Fruit fly (Drosophila melanogaster) whole organism, prepupa: ENCODE results near the gene RanBP3.

ENCODE experiments used
- CG10631 ChIP-seq: fragments of 200-800 bp; sonication (Bioruptor generic); optimal IDR thresholded peaks from 2 replicates; lab custom pipeline; 2016; ENCODE audit warnings: missing biosample characterization, missing genetic modification characterization
- CG10669 ChIP-seq: fragments of 200-800 bp; sonication (Bioruptor generic); optimal IDR thresholded peaks from 3 replicates; lab custom pipeline; 2018; ENCODE audit warnings: missing biosample characterization, mild to moderate bottlenecking, missing genetic modification characterization, moderate library complexity
- CG11294 ChIP-seq: fragments of 200-800 bp; sonication (Bioruptor generic); IDR thresholded peaks from 2 replicates; pipeline ENCODE4 v1.3.6; 2022; ENCODE audit warnings: missing biosample characterization, missing genetic modification characterization
- CG11762 ChIP-seq: fragments of 200-800 bp; sonication (Bioruptor generic); optimal IDR thresholded peaks from 3 replicates; lab custom pipeline; 2016; ENCODE audit warnings: missing biosample characterization, missing genetic modification characterization; ENCODE audit not compliant: insufficient read depth
- CG11902 ChIP-seq: fragments of 200-800 bp; sonication (Bioruptor generic); optimal IDR thresholded peaks from 3 replicates; lab custom pipeline; 2016; ENCODE audit warnings: missing biosample characterization, missing genetic modification characterization
- CG15336 ChIP-seq: fragments of 200-800 bp; sonication (Bioruptor generic); IDR thresholded peaks from 2 replicates; pipeline ENCODE4 v1.3.6; 2022; ENCODE audit warnings: missing biosample characterization, missing genetic modification characterization
- CG16779 ChIP-seq: fragments of 200-800 bp; sonication (Bioruptor generic); optimal IDR thresholded peaks from 3 replicates; lab custom pipeline; 2017; ENCODE audit warnings: missing biosample characterization, mild to moderate bottlenecking, missing genetic modification characterization
- CG3032 ChIP-seq: fragments of 200-800 bp; optimal IDR thresholded peaks from 2 replicates; lab custom pipeline; 2019; ENCODE audit warnings: missing biosample characterization, mild to moderate bottlenecking, missing genetic modification characterization, moderate library complexity
- CG31627 ChIP-seq: fragments of 200-800 bp; sonication (Bioruptor generic); optimal IDR thresholded peaks from 3 replicates; lab custom pipeline; 2016; ENCODE audit warnings: missing biosample characterization, missing genetic modification characterization
- CG32006 ChIP-seq: fragments of 200-800 bp; sonication (Bioruptor generic); optimal IDR thresholded peaks from 3 replicates; lab custom pipeline; 2017; ENCODE audit warnings: missing biosample characterization, mild to moderate bottlenecking, missing genetic modification characterization
- CG34406 ChIP-seq: fragments of 200-800 bp; sonication (Bioruptor generic); optimal IDR thresholded peaks from 3 replicates; lab custom pipeline; 2016; ENCODE audit warnings: missing biosample characterization, missing genetic modification characterization
- CG4318 ChIP-seq: fragments of 200-800 bp; sonication (Bioruptor generic); optimal IDR thresholded peaks from 3 replicates; lab custom pipeline; 2017; ENCODE audit warnings: missing biosample characterization, mild to moderate bottlenecking, missing genetic modification characterization
- CG6163 ChIP-seq: fragments of 200-800 bp; sonication (Bioruptor generic); IDR thresholded peaks from 3 replicates; pipeline ENCODE4 v1.3.6; 2022; ENCODE audit warnings: missing biosample characterization, missing genetic modification characterization
- CG6276 ChIP-seq: fragments of 200-800 bp; sonication (Bioruptor generic); optimal IDR thresholded peaks from 2 replicates; lab custom pipeline; 2017; ENCODE audit warnings: missing biosample characterization, mild to moderate bottlenecking, missing genetic modification characterization
- CG6792 ChIP-seq: fragments of 200-800 bp; sonication (Bioruptor generic); optimal IDR thresholded peaks from 3 replicates; lab custom pipeline; 2016; ENCODE audit warnings: missing biosample characterization, missing genetic modification characterization
- CG8119 ChIP-seq: fragments of 200-800 bp; sonication (Bioruptor generic); IDR thresholded peaks from 3 replicates; pipeline ENCODE4 v1.3.6; 2022; ENCODE audit warnings: missing biosample characterization, missing genetic modification characterization
- CG9139 ChIP-seq: fragments of 200-800 bp; sonication (Bioruptor generic); optimal IDR thresholded peaks from 3 replicates; lab custom pipeline; 2017; ENCODE audit warnings: missing biosample characterization, mild to moderate bottlenecking, missing genetic modification characterization
- Eip75B ChIP-seq: fragments of 200-800 bp; sonication (Bioruptor generic); optimal IDR thresholded peaks from 3 replicates; lab custom pipeline; 2016; ENCODE audit warnings: missing biosample characterization, missing genetic modification characterization
- Eip78C ChIP-seq: fragments of 200-800 bp; sonication (Bioruptor generic); peaks from one replicate; lab custom pipeline; 2016; ENCODE audit warnings: missing biosample characterization, missing genetic modification characterization
- Eip93F ChIP-seq: fragments of 200-800 bp; sonication (Bioruptor generic); optimal IDR thresholded peaks from 2 replicates; lab custom pipeline; 2016; ENCODE audit warnings: missing biosample characterization, mild to moderate bottlenecking, missing genetic modification characterization
- Ets21C ChIP-seq: fragments of 200-800 bp; sonication (Bioruptor generic); optimal IDR thresholded peaks from 3 replicates; lab custom pipeline; 2016; ENCODE audit warnings: missing biosample characterization, missing genetic modification characterization
- Ets96B ChIP-seq: fragments of 200-800 bp; optimal IDR thresholded peaks from 2 replicates; lab custom pipeline; 2019; ENCODE audit warnings: missing biosample characterization, mild to moderate bottlenecking, missing genetic modification characterization, moderate library complexity
- Gug ChIP-seq: fragments of 200-800 bp; sonication (Bioruptor generic); IDR thresholded peaks from 2 replicates; pipeline ENCODE4 v1.3.6; 2022; ENCODE audit warnings: missing biosample characterization, missing genetic modification characterization
- Hr38 ChIP-seq: sonication (Bioruptor generic); optimal IDR thresholded peaks from 2 replicates; lab custom pipeline; 2016; ENCODE audit warnings: missing biosample characterization, missing genetic modification characterization
- Hr4 ChIP-seq: fragments of 200-800 bp; sonication (Bioruptor generic); optimal IDR thresholded peaks from 3 replicates; lab custom pipeline; 2016; ENCODE audit warnings: missing biosample characterization, missing genetic modification characterization
- Lpt ChIP-seq: fragments of 200-800 bp; sonication (Bioruptor generic); optimal IDR thresholded peaks from 3 replicates; lab custom pipeline; 2016; ENCODE audit warnings: missing biosample characterization, missing genetic modification characterization
- OdsH ChIP-seq: fragments of 200-800 bp; sonication (Bioruptor generic); optimal IDR thresholded peaks from 3 replicates; lab custom pipeline; 2016; ENCODE audit warnings: missing biosample characterization, missing genetic modification characterization
- Sox102F ChIP-seq: fragments of 200-800 bp; sonication (Bioruptor generic); optimal IDR thresholded peaks from 2 replicates; lab custom pipeline; 2016; ENCODE audit warnings: missing biosample characterization, mild to moderate bottlenecking, missing genetic modification characterization
- Sox14 ChIP-seq: fragments of 200-800 bp; sonication (Bioruptor generic); optimal IDR thresholded peaks from 3 replicates; lab custom pipeline; 2016; ENCODE audit warnings: missing biosample characterization, missing genetic modification characterization
- acj6 ChIP-seq: fragments of 200-800 bp; sonication (Bioruptor generic); optimal IDR thresholded peaks from 3 replicates; lab custom pipeline; 2016; ENCODE audit warnings: missing biosample characterization, missing genetic modification characterization
- cyc ChIP-seq: fragments of 200-800 bp; sonication (Bioruptor generic); optimal IDR thresholded peaks from 3 replicates; lab custom pipeline; 2016; ENCODE audit warnings: missing biosample characterization, missing genetic modification characterization
- dsx ChIP-seq: fragments of 200-800 bp; optimal IDR thresholded peaks from 3 replicates; lab custom pipeline; 2019; ENCODE audit warnings: missing biosample characterization, mild to moderate bottlenecking, missing genetic modification characterization, moderate library complexity; ENCODE audit not compliant: poor library complexity, severe bottlenecking
- eg ChIP-seq: fragments of 200-800 bp; sonication (Bioruptor generic); IDR thresholded peaks from 3 replicates; pipeline ENCODE4 v1.3.6; 2022; ENCODE audit warnings: missing biosample characterization, missing genetic modification characterization
- esn ChIP-seq: fragments of 200-800 bp; sonication (Bioruptor generic); optimal IDR thresholded peaks from 2 replicates; lab custom pipeline; 2016; ENCODE audit warnings: missing biosample characterization, mild to moderate bottlenecking, missing genetic modification characterization, moderate library complexity
- fd59A ChIP-seq: fragments of 200-800 bp; sonication (Bioruptor generic); optimal IDR thresholded peaks from 2 replicates; lab custom pipeline; 2017; ENCODE audit warnings: missing biosample characterization, mild to moderate bottlenecking, missing genetic modification characterization, missing genetic modification reagents
- fd85E ChIP-seq: fragments of 200-800 bp; sonication (Bioruptor generic); optimal IDR thresholded peaks from 3 replicates; lab custom pipeline; 2016; ENCODE audit warnings: missing biosample characterization, missing genetic modification characterization
- fkh ChIP-seq: fragments of 200-800 bp; sonication (Bioruptor generic); optimal IDR thresholded peaks from 3 replicates; lab custom pipeline; 2017; ENCODE audit warnings: missing biosample characterization, mild to moderate bottlenecking, missing genetic modification characterization, moderate library complexity
- lz ChIP-seq: fragments of 200-800 bp; sonication (Bioruptor generic); optimal IDR thresholded peaks from 3 replicates; lab custom pipeline; 2016; ENCODE audit warnings: missing biosample characterization, missing genetic modification characterization
- net ChIP-seq: fragments of 200-800 bp; sonication (Bioruptor generic); optimal IDR thresholded peaks from 3 replicates; lab custom pipeline; 2016; ENCODE audit warnings: missing biosample characterization, missing genetic modification characterization
- pdm3 ChIP-seq: fragments of 200-800 bp; sonication (Bioruptor generic); optimal IDR thresholded peaks from 3 replicates; lab custom pipeline; 2016; ENCODE audit warnings: missing biosample characterization, missing genetic modification characterization
- salr ChIP-seq, 2 experiments: fragments of 200-800 bp; sonication (Bioruptor generic); optimal IDR thresholded peaks; 3 replicates each; lab custom pipeline; 2016 to 2018; ENCODE audit warnings: missing biosample characterization in 2 of 2, missing genetic modification characterization in 2 of 2, mild to moderate bottlenecking in 1 of 2
- ss ChIP-seq, 2 experiments: fragments of 200-800 bp; sonication (Bioruptor generic); optimal IDR thresholded peaks; 2 replicates in 1 of 2; 3 replicates in 1 of 2; lab custom pipeline; 2017 to 2018; ENCODE audit warnings: mild to moderate bottlenecking in 2 of 2, missing biosample characterization in 2 of 2, missing genetic modification characterization in 2 of 2, moderate library complexity in 1 of 2
- svp ChIP-seq: fragments of 200-800 bp; sonication (Bioruptor generic); peaks from one replicate; lab custom pipeline; 2016; ENCODE audit warnings: missing biosample characterization, missing genetic modification characterization
- topi ChIP-seq: fragments of 200-800 bp; sonication (Bioruptor generic); optimal IDR thresholded peaks from 3 replicates; lab custom pipeline; 2016; ENCODE audit warnings: missing biosample characterization, missing genetic modification characterization
- vri ChIP-seq: fragments of 200-800 bp; sonication (Bioruptor generic); optimal IDR thresholded peaks from 3 replicates; lab custom pipeline; 2016; ENCODE audit warnings: missing biosample characterization, mild to moderate bottlenecking, missing genetic modification characterization

RanBP3 gene

dm6 chr3R:23783961-23784360, 31.3 kb upstream of the RanBP3 start (continued):
- TF ChIP-seq Gug (GFP tag; lab: Robert Waterston, UW) (peak; percentile 69), CG31627 (peak; percentile 77), CG32006 (GFP tag; lab: Kevin White, UChicago) (peak; percentile 94), CG11294 (peak; percentile 65), net (peak; percentile 84), pdm3 (GFP tag; lab: Kevin White, UChicago) (peak; percentile 91), fd85E (GFP tag; lab: Kevin White, UChicago) (peak; percentile 37), CG34406 (GFP tag; lab: Kevin White, UChicago) (peak; percentile 84)

- TF ChIP-seq vri (GFP tag; lab: Kevin White, UChicago) (peak; percentile 58), Sox14 (GFP tag; lab: Kevin White, UChicago) (no peak)
Measured at dm6 chr3R:23783403-23783757, 30.7 kb upstream of the RanBP3 start.

- TF ChIP-seq fd85E (GFP tag; lab: Kevin White, UChicago): peak; percentile 48
- peak; percentile 94 for TF ChIP-seq Hr4 (GFP tag; lab: Kevin White, UChicago)
- TF ChIP-seq CG15336 (GFP tag; lab: Robert Waterston, UW): peak; percentile 92
- peak; percentile 93 for TF ChIP-seq Sox14 (GFP tag; lab: Kevin White, UChicago)
- TF ChIP-seq Ets21C (GFP tag; lab: Kevin White, UChicago): peak; percentile 75
- peak; percentile 66 to 83 for TF ChIP-seq salr (GFP tag; optimal IDR thresholded peaks at IDR 0.05; lab: Kevin White, UChicago)
- TF ChIP-seq CG8119 (GFP tag; lab: Robert Waterston, UW): peak; percentile 93
- peak; percentile 91 for TF ChIP-seq CG4318
- peak; percentile 68 for TF ChIP-seq CG9139 (GFP tag; lab: Kevin White, UChicago)
- TF ChIP-seq CG11762 (GFP tag; lab: Kevin White, UChicago): peak; percentile 82
- peak; percentile 94 for TF ChIP-seq eg (GFP tag; lab: Robert Waterston, UW)
- peak; percentile 89 for TF ChIP-seq CG6276 (GFP tag; lab: Kevin White, UChicago)
- peak; percentile 93 for TF ChIP-seq CG10631 (GFP tag; lab: Kevin White, UChicago)
- TF ChIP-seq dsx (GFP tag; lab: Kevin White, UChicago): peak; percentile 85
- TF ChIP-seq CG31627: peak; percentile 88
- peak; percentile 91 for TF ChIP-seq acj6
- peak; percentile 83 for TF ChIP-seq CG6792
- peak; percentile 91 for TF ChIP-seq Eip75B (GFP tag; lab: Kevin White, UChicago)
- peak; percentile 91 for TF ChIP-seq Ets96B (tag; lab: Kevin White, UChicago)
- peak; percentile 88 for TF ChIP-seq CG3032 (tag; lab: Kevin White, UChicago)
- peak; percentile 92 for TF ChIP-seq pdm3 (GFP tag; lab: Kevin White, UChicago)
- TF ChIP-seq lz (GFP tag; lab: Kevin White, UChicago): peak; percentile 85
- peak; percentile 89 for TF ChIP-seq cyc (GFP tag; lab: Kevin White, UChicago)
- TF ChIP-seq CG6163 (GFP tag; lab: Robert Waterston, UW): peak; percentile 93
- TF ChIP-seq ss (GFP tag; optimal IDR thresholded peaks at IDR 0.05; lab: Kevin White, UChicago): peak; percentile 73 to 82
- TF ChIP-seq CG11902: peak; percentile 74
- no peak for TF ChIP-seq Hr38 (GFP tag; lab: Kevin White, UChicago)
- TF ChIP-seq fd59A: peak; percentile 79
- TF ChIP-seq Eip93F (GFP tag; lab: Kevin White, UChicago): peak; percentile 64
- peak; percentile 99 for TF ChIP-seq Eip78C (GFP tag; lab: Kevin White, UChicago)
- peak; percentile 100 for TF ChIP-seq fkh
- peak; percentile 86 for TF ChIP-seq CG10669 (GFP tag; lab: Kevin White, UChicago)
- TF ChIP-seq OdsH: peak; percentile 92
- peak; percentile 61 for TF ChIP-seq vri (GFP tag; lab: Kevin White, UChicago)
- TF ChIP-seq Lpt (GFP tag; lab: Kevin White, UChicago): peak; percentile 89
- peak; percentile 91 for TF ChIP-seq topi (GFP tag; lab: Kevin White, UChicago)
- TF ChIP-seq Sox102F (GFP tag; lab: Kevin White, UChicago): peak; percentile 93
- peak; percentile 65 for TF ChIP-seq CG16779 (tag; lab: Kevin White, UChicago)
- TF ChIP-seq svp (GFP tag; lab: Kevin White, UChicago): peak; percentile 95
- TF ChIP-seq esn: peak; percentile 93
- TF ChIP-seq Gug (GFP tag; lab: Robert Waterston, UW): peak; percentile 88
Measured at dm6 chr3R:23782456-23783402, 30.1 kb upstream of the RanBP3 start.
